Fruit fly (Drosophila melanogaster): ENCODE measurements around the gene TfIIA-L.

TfIIA-L gene

DNA sequence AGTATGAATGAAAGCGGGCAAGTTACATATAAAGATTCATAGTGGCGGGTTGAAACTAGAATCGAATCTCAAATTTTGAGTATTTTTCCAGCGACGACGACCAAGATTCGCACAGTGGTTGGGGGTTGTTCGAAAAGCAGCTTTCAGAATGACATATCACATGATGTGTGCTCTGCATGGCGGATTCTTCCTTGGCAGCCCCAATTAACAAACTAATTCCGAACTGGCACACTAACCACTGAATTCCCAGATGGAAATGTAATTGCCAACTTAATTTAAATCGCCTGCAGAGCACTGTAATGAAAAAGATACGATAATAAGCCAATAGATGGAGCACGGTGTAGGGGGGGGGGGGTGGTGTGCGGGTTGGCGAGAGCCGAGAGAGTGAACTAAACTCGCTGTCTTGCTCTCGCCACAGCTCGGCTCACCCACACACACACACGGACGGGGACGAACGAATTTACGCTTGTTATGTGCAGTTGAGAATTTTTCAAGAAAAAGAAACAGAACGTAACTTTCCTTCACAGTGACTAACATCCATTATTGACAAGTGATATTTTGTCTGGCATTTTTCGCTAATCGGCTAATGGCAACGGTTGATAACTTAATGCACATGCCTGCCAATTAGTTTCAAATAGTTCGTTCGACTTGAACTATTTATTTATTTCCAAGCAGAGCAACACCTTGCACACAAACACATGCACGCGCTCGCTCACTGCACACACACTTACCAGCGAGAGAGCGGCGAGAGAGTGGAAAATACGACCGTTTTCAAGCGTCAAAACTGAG is 30.3 kb downstream of the TfIIA-L start (continued):
- peak; percentile 91 for TF ChIP-seq CG11696 (GFP tag; IDR thresholded peaks at IDR 0.05)
- TF ChIP-seq CG10959 (GFP tag; IDR thresholded peaks at IDR 0.05): peak; percentile 92
- TF ChIP-seq insv (GFP tag; optimal IDR thresholded peaks at IDR 0.05): peak; percentile 28 to 41
- TF ChIP-seq Kr (GFP tag; optimal IDR thresholded peaks at IDR 0.05): no peak
- TF ChIP-seq CG13123 (GFP tag; optimal IDR thresholded peaks at IDR 0.05): peak; percentile 88
- TF ChIP-seq ttk (GFP tag; IDR thresholded peaks at IDR 0.05): peak; percentile 95
- TF ChIP-seq vfl (GFP tag; optimal IDR thresholded peaks at IDR 0.05): peak; percentile 94
- TF ChIP-seq Bgb (GFP tag; IDR thresholded peaks at IDR 0.05; ENCODE audit: partially characterized antibody): peak; percentile 82
- TF ChIP-seq NfI (GFP tag; optimal IDR thresholded peaks at IDR 0.05): peak; percentile 96
- no peak for TF ChIP-seq CG9797 (GFP tag; optimal IDR thresholded peaks at IDR 0.05)
- peak; percentile 91 for TF ChIP-seq aop (GFP tag; IDR thresholded peaks at IDR 0.05)
- peak; percentile 35 for TF ChIP-seq CG1832 (GFP tag; optimal IDR thresholded peaks at IDR 0.05)
- peak; percentile 93 for TF ChIP-seq CG1647 (GFP tag; optimal IDR thresholded peaks at IDR 0.05)
- TF ChIP-seq CG4404 (GFP tag; IDR thresholded peaks at IDR 0.05): peak; percentile 85
- peak; percentile 97 for TF ChIP-seq CG12659 (GFP tag; optimal IDR thresholded peaks at IDR 0.05)
- TF ChIP-seq scrt (GFP tag; optimal IDR thresholded peaks at IDR 0.05): peak; percentile 90
- peak; percentile 91 for TF ChIP-seq tx (GFP tag; optimal IDR thresholded peaks at IDR 0.05)
- peak; percentile 89 for TF ChIP-seq Hr3 (GFP tag; optimal IDR thresholded peaks at IDR 0.05)
- TF ChIP-seq CG34224 (GFP tag; IDR thresholded peaks at IDR 0.05; ENCODE audit: partially characterized antibody): no peak
- TF ChIP-seq Xrp1 (GFP tag; IDR thresholded peaks at IDR 0.05): peak; percentile 98
- 0 out of 2 replicates have a peak, but pooled peaks have one; percentile 36 for TF ChIP-seq inv (GFP tag; IDR thresholded peaks at IDR 0.05; ENCODE audit: partially characterized antibody)
- TF ChIP-seq CG12942 (GFP tag; optimal IDR thresholded peaks at IDR 0.05): peak; percentile 94
- peak; percentile 89 for TF ChIP-seq luna (GFP tag; optimal IDR thresholded peaks at IDR 0.05)
- peak; percentile 87 for TF ChIP-seq CG10267 (tag; optimal IDR thresholded peaks at IDR 0.05)
- peak; percentile 97 for TF ChIP-seq chn (GFP tag; optimal IDR thresholded peaks at IDR 0.05)
- peak; percentile 91 for TF ChIP-seq ERR (GFP tag; optimal IDR thresholded peaks at IDR 0.05)
- TF ChIP-seq kay (GFP tag; optimal IDR thresholded peaks at IDR 0.05): peak; percentile 91
- peak; percentile 89 to 96 for TF ChIP-seq Pdp1 (GFP tag; optimal IDR thresholded peaks at IDR 0.05)
- TF ChIP-seq zen2 (GFP tag; IDR thresholded peaks at IDR 0.05; ENCODE audit: partially characterized antibody): 0 out of 3 replicates have a peak, but pooled peaks have one; percentile 17
- TF ChIP-seq CG1603 (tag; optimal IDR thresholded peaks at IDR 0.05): peak; percentile 98
- peak; percentile 97 for TF ChIP-seq Sox102F (GFP tag; optimal IDR thresholded peaks at IDR 0.05)
- TF ChIP-seq Spps (tag; optimal IDR thresholded peaks at IDR 0.05): peak; percentile 77
- peak; percentile 76 for TF ChIP-seq zen (tag; optimal IDR thresholded peaks at IDR 0.05)
- TF ChIP-seq CkIIα-i1 (GFP tag; IDR thresholded peaks at IDR 0.05): peak; percentile 87
- TF ChIP-seq Asciz (GFP tag; optimal IDR thresholded peaks at IDR 0.05): peak; percentile 92
- TF ChIP-seq CG4282 (GFP tag; optimal IDR thresholded peaks at IDR 0.05): peak; percentile 92
- TF ChIP-seq CG8290 (GFP tag; optimal IDR thresholded peaks at IDR 0.05): peak; percentile 72
- peak in 1 of 2 experiments; percentile 100 for TF ChIP-seq CG8290 (tag; optimal IDR thresholded peaks at IDR 0.05)
- TF ChIP-seq CG17359 (tag; optimal IDR thresholded peaks at IDR 0.05): peak; percentile 96
- TF ChIP-seq Lhr (GFP tag; optimal IDR thresholded peaks at IDR 0.05): peak; percentile 66
- TF ChIP-seq Mad (GFP tag; optimal IDR thresholded peaks at IDR 0.05): peak; percentile 95
- TF ChIP-seq CG31224 (GFP tag; IDR thresholded peaks at IDR 0.05): peak; percentile 93
- TF ChIP-seq Hmr (GFP tag; optimal IDR thresholded peaks at IDR 0.05): peak; percentile 98
- TF ChIP-seq her (GFP tag; optimal IDR thresholded peaks at IDR 0.05): peak; percentile 95
- peak; percentile 91 for TF ChIP-seq CG8089 (GFP tag; optimal IDR thresholded peaks at IDR 0.05)
- TF ChIP-seq mam (GFP tag; optimal IDR thresholded peaks at IDR 0.05): peak; percentile 96
- peak; percentile 83 for TF ChIP-seq CG18476 (GFP tag; optimal IDR thresholded peaks at IDR 0.05)
- TF ChIP-seq Sry-δ (GFP tag; optimal IDR thresholded peaks at IDR 0.05): peak; percentile 62
- peak; percentile 92 for TF ChIP-seq CG5245 (GFP tag; optimal IDR thresholded peaks at IDR 0.05)

Data from whole organism, embryonic.